Fruit fly (Drosophila melanogaster) whole organism, pupa: ENCODE results near the gene CG18814.
A peak's percentile ranks its signal among the peaks of the same experiment; 100 is the strongest.

Experiments
- CG10348 ChIP-seq: fragments of 200-800 bp; sonication (Bioruptor generic); IDR thresholded peaks from 2 replicates; pipeline ENCODE4 v1.3.6; 2022; ENCODE audit warnings: missing biosample characterization, missing genetic modification characterization
- CG12605 ChIP-seq: fragments of 200-800 bp; sonication (Bioruptor generic); IDR thresholded peaks from 2 replicates; pipeline ENCODE4 v1.3.6; 2022; ENCODE audit warnings: missing biosample characterization, missing genetic modification characterization
- CG13204 ChIP-seq: fragments of 200-800 bp; sonication (Bioruptor generic); optimal IDR thresholded peaks from 2 replicates; lab custom pipeline; 2018; ENCODE audit warnings: missing biosample characterization, mild to moderate bottlenecking, missing genetic modification characterization, moderate library complexity
- CG14655 ChIP-seq: fragments of 200-800 bp; sonication (Bioruptor generic); optimal IDR thresholded peaks from 3 replicates; lab custom pipeline; 2017; ENCODE audit warnings: mild to moderate bottlenecking, missing biosample characterization, missing genetic modification reagents, missing genetic modification characterization
- CG15710 ChIP-seq: fragments of 200-800 bp; sonication (Bioruptor generic); optimal IDR thresholded peaks from 2 replicates; lab custom pipeline; 2018; ENCODE audit warnings: missing biosample characterization, mild to moderate bottlenecking, missing genetic modification characterization, moderate library complexity
- CG17806 ChIP-seq: fragments of 200-800 bp; sonication (Bioruptor generic); optimal IDR thresholded peaks from 2 replicates; lab custom pipeline; 2018; ENCODE audit warnings: missing biosample characterization, mild to moderate bottlenecking, missing genetic modification characterization, moderate library complexity
- CG32121 ChIP-seq: fragments of 200-800 bp; sonication (Bioruptor generic); IDR thresholded peaks from 2 replicates; pipeline ENCODE4 v1.3.6; 2022; ENCODE audit warnings: missing biosample characterization, missing genetic modification characterization
- CG34367 ChIP-seq: fragments of 200-800 bp; sonication (Bioruptor generic); optimal IDR thresholded peaks from 2 replicates; lab custom pipeline; 2018; ENCODE audit warnings: missing biosample characterization, mild to moderate bottlenecking, missing genetic modification characterization
- CG4496 ChIP-seq: fragments of 200-800 bp; sonication (Bioruptor generic); IDR thresholded peaks from 3 replicates; pipeline ENCODE4 v1.3.6; 2022; ENCODE audit warnings: missing biosample characterization, missing genetic modification characterization
- CG8159 ChIP-seq: fragments of 200-800 bp; sonication (Bioruptor generic); optimal IDR thresholded peaks from 3 replicates; lab custom pipeline; 2018; ENCODE audit warnings: missing biosample characterization, mild to moderate bottlenecking, missing genetic modification characterization, moderate library complexity
- CG8301 ChIP-seq: fragments of 200-800 bp; sonication (Bioruptor generic); optimal IDR thresholded peaks from 2 replicates; lab custom pipeline; 2018; ENCODE audit warnings: missing biosample characterization, mild to moderate bottlenecking, missing genetic modification characterization
- CG9948 ChIP-seq: fragments of 200-800 bp; sonication (Bioruptor generic); optimal IDR thresholded peaks from 2 replicates; lab custom pipeline; 2018; ENCODE audit warnings: missing biosample characterization, mild to moderate bottlenecking, missing genetic modification characterization, moderate library complexity
- D1 ChIP-seq: fragments of 200-800 bp; sonication (Bioruptor generic); optimal IDR thresholded peaks from 2 replicates; lab custom pipeline; 2018; ENCODE audit warnings: missing biosample characterization, mild to moderate bottlenecking, missing genetic modification characterization, moderate library complexity
- EcR ChIP-seq: fragments of 200-800 bp; sonication (Bioruptor generic); optimal IDR thresholded peaks from 3 replicates; lab custom pipeline; 2019; ENCODE audit warnings: missing biosample characterization, missing genetic modification characterization, mild to moderate bottlenecking, moderate library complexity, missing genetic modification reagents
- Ets98B ChIP-seq: fragments of 200-800 bp; sonication (Bioruptor generic); IDR thresholded peaks from 2 replicates; pipeline ENCODE4 v1.3.6; 2022; ENCODE audit warnings: missing biosample characterization, missing genetic modification characterization
- Pif1A ChIP-seq: fragments of 200-800 bp; sonication (Bioruptor generic); optimal IDR thresholded peaks from 3 replicates; lab custom pipeline; 2016; ENCODE audit warnings: missing biosample characterization, missing genetic modification characterization
- Pif1B ChIP-seq: fragments of 200-800 bp; sonication (Bioruptor generic); optimal IDR thresholded peaks from 3 replicates; lab custom pipeline; 2016; ENCODE audit warnings: missing biosample characterization, missing genetic modification characterization
- Snoo ChIP-seq: fragments of 200-800 bp; sonication (Bioruptor generic); optimal IDR thresholded peaks from 3 replicates; lab custom pipeline; 2017; ENCODE audit warnings: missing biosample characterization, mild to moderate bottlenecking, missing genetic modification characterization, inconsistent platforms
- fd96Ca ChIP-seq: fragments of 200-800 bp; sonication (Bioruptor generic); IDR thresholded peaks from 3 replicates; pipeline ENCODE4 v1.3.6; 2022; ENCODE audit warnings: missing biosample characterization, missing genetic modification characterization
- gl ChIP-seq: fragments of 200-800 bp; sonication (Bioruptor generic); optimal IDR thresholded peaks from 2 replicates; lab custom pipeline; 2018; ENCODE audit warnings: missing biosample characterization, mild to moderate bottlenecking, missing genetic modification characterization
- rn ChIP-seq: fragments of 200-800 bp; sonication (Bioruptor generic); IDR thresholded peaks from 2 replicates; pipeline ENCODE4 v1.3.6; 2022; ENCODE audit warnings: missing biosample characterization, missing genetic modification characterization

CG18814 gene

dm6 chr3L:16362119-16362653, 7.4 kb upstream of the CG18814 start, which contains the start of gene Cpr72Ea:
TSS of gene Cpr72Ea (plus strand) at chr3L:16362603.
- TF ChIP-seq CG8301 (tag; lab: Kevin White, UChicago) (no peak), CG13204 (GFP tag; lab: Kevin White, UChicago) (no peak), CG17806 (tag; lab: Kevin White, UChicago) (peak; percentile 6), EcR (GFP tag; lab: Kevin White, UChicago) (no peak), CG10348 (GFP tag; lab: Robert Waterston, UW) (no peak), Pif1A (no peak), rn (GFP tag; lab: Robert Waterston, UW) (no peak), D1 (tag; lab: Kevin White, UChicago) (peak; percentile 49), CG32121 (GFP tag; lab: Robert Waterston, UW) (no peak), Snoo (tag; lab: Kevin White, UChicago) (no peak), fd96Ca (GFP tag; lab: Robert Waterston, UW) (no peak), gl (tag; lab: Kevin White, UChicago) (no peak), CG12605 (GFP tag; lab: Robert Waterston, UW) (no peak), CG9948 (tag; lab: Kevin White, UChicago) (peak; percentile 73), Ets98B (GFP tag; lab: Robert Waterston, UW) (no peak), Pif1B (GFP tag; lab: Kevin White, UChicago) (no peak), CG15710 (tag; lab: Kevin White, UChicago) (peak; percentile 55), CG14655 (peak; percentile 39), CG34367 (tag; lab: Kevin White, UChicago) (peak; percentile 17), CG8159 (tag; lab: Kevin White, UChicago) (peak; percentile 72), CG4496 (no peak)

dm6 chr3L:16364182-16364581, 5.4 kb upstream of the CG18814 start:
- 0 out of 2 replicates have a peak, but pooled peaks have one; percentile 24 for TF ChIP-seq CG32121 (GFP tag; lab: Robert Waterston, UW)
- peak; percentile 81 for TF ChIP-seq Snoo (tag; lab: Kevin White, UChicago)
- peak; percentile 90 for TF ChIP-seq CG17806 (tag; lab: Kevin White, UChicago)
- TF ChIP-seq Pif1B (GFP tag; lab: Kevin White, UChicago) = peak; percentile 86
- TF ChIP-seq CG34367 (tag; lab: Kevin White, UChicago) = peak; percentile 85
- TF ChIP-seq CG10348 (GFP tag; lab: Robert Waterston, UW) = no peak
- peak; percentile 90 for TF ChIP-seq CG15710 (tag; lab: Kevin White, UChicago)
- TF ChIP-seq Pif1A = peak; percentile 81
- TF ChIP-seq Ets98B (GFP tag; lab: Robert Waterston, UW) = no peak
- TF ChIP-seq CG12605 (GFP tag; lab: Robert Waterston, UW) = peak; percentile 44; the same call in 1 of the 2 replicates
- no peak for TF ChIP-seq fd96Ca (GFP tag; lab: Robert Waterston, UW)
- TF ChIP-seq gl (tag; lab: Kevin White, UChicago) = peak; percentile 76
- 0 out of 3 replicates have a peak, but pooled peaks have one; percentile 21 for TF ChIP-seq CG4496
- no peak for TF ChIP-seq CG13204 (GFP tag; lab: Kevin White, UChicago)
- TF ChIP-seq CG8159 (tag; lab: Kevin White, UChicago) = peak; percentile 92
- peak; percentile 85 for TF ChIP-seq CG14655
- peak; percentile 85 for TF ChIP-seq D1 (tag; lab: Kevin White, UChicago)
- peak; percentile 75 for TF ChIP-seq CG8301 (tag; lab: Kevin White, UChicago)
- peak; percentile 96 for TF ChIP-seq EcR (GFP tag; lab: Kevin White, UChicago)
- no peak for TF ChIP-seq rn (GFP tag; lab: Robert Waterston, UW)
- peak; percentile 87 for TF ChIP-seq CG9948 (tag; lab: Kevin White, UChicago)

- TF ChIP-seq CG13204 (GFP tag; lab: Kevin White, UChicago) (no peak), CG14655 (no peak), D1 (tag; lab: Kevin White, UChicago) (no peak), CG12605 (GFP tag; lab: Robert Waterston, UW) (no peak), EcR (GFP tag; lab: Kevin White, UChicago) (no peak), CG8301 (tag; lab: Kevin White, UChicago) (no peak), CG17806 (tag; lab: Kevin White, UChicago) (no peak), CG15710 (tag; lab: Kevin White, UChicago) (no peak), CG4496 (no peak), CG10348 (GFP tag; lab: Robert Waterston, UW) (no peak)
Observed at dm6 chr3L:16364599-16364998, 5.0 kb upstream of the CG18814 start, which contains the start of gene Cpr72Eb. TSS of gene Cpr72Eb (plus strand) at chr3L:16364899.

dm6 chr3L:16367240-16367639, 2.4 kb upstream of the CG18814 start, which contains the start of gene Cpr72Ec:
TSS of gene Cpr72Ec (minus strand) at chr3L:16367340.
- TF ChIP-seq CG9948 (tag; lab: Kevin White, UChicago) (no peak), Pif1A (no peak), CG17806 (tag; lab: Kevin White, UChicago) (no peak), fd96Ca (GFP tag; lab: Robert Waterston, UW) (no peak), Snoo (tag; lab: Kevin White, UChicago) (no peak), CG8159 (tag; lab: Kevin White, UChicago) (no peak), Pif1B (GFP tag; lab: Kevin White, UChicago) (no peak), CG15710 (tag; lab: Kevin White, UChicago) (no peak), CG10348 (GFP tag; lab: Robert Waterston, UW) (no peak), CG12605 (GFP tag; lab: Robert Waterston, UW) (no peak)
- TF ChIP-seq, all 21 proteins: peak for 0

- no peak for TF ChIP-seq Pif1B (GFP tag; lab: Kevin White, UChicago)
- peak; percentile 7 for TF ChIP-seq EcR (GFP tag; lab: Kevin White, UChicago)
- TF ChIP-seq CG32121 (GFP tag; lab: Robert Waterston, UW) = no peak
- no peak for TF ChIP-seq CG34367 (tag; lab: Kevin White, UChicago)
- TF ChIP-seq D1 (tag; lab: Kevin White, UChicago) = no peak
- TF ChIP-seq Ets98B (GFP tag; lab: Robert Waterston, UW) = no peak
- TF ChIP-seq CG8159 (tag; lab: Kevin White, UChicago) = no peak
Observed at dm6 chr3L:16368199-16368598, 1.4 kb upstream of the CG18814 start, which contains the start of gene CG4842. TSS of gene CG4842 (plus strand) at chr3L:16368389.
